Worm (Caenorhabditis elegans): ENCODE measurements around the gene F55A11.4.
A peak's percentile ranks its signal among the peaks of the same experiment; 100 is the strongest.

F55A11.4 gene

ce11 chrV:11773420-11773819 lies 3.2 kb downstream of the F55A11.4 start, which contains the start of gene bus-18:
Gene bus-18, plus strand, starts transcription at chrV:11773720.
- TF ChIP-seq ref-2 (tag; optimal IDR thresholded peaks at IDR 0.05) (no peak), syd-9 (tag; optimal IDR thresholded peaks at IDR 0.05) (no peak), K02D7.2 (tag; optimal IDR thresholded peaks at IDR 0.05) (no peak), gmeb-2 (tag; optimal IDR thresholded peaks at IDR 0.05) (no peak), ceh-2 (tag; optimal IDR thresholded peaks at IDR 0.05) (no peak), hlh-13 (GFP tag; optimal IDR thresholded peaks at IDR 0.05) (no peak), dmd-4 (tag; optimal IDR thresholded peaks at IDR 0.05; ENCODE audit: borderline replicate concordance) (no peak), pag-3 (tag; optimal IDR thresholded peaks at IDR 0.05; ENCODE audit: borderline replicate concordance) (no peak), ceh-48 (tag; optimal IDR thresholded peaks at IDR 0.05) (no peak), elt-4 (tag; optimal IDR thresholded peaks at IDR 0.05) (no peak), ceh-31 (tag; optimal IDR thresholded peaks at IDR 0.05) (no peak), zip-5 (tag; optimal IDR thresholded peaks at IDR 0.05) (no peak), pqm-1 (tag; optimal IDR thresholded peaks at IDR 0.05) (no peak), pha-2 (tag; optimal IDR thresholded peaks at IDR 0.05) (no peak), C38D4.7 (GFP tag; optimal IDR thresholded peaks at IDR 0.05) (no peak), pat-9 (tag; optimal IDR thresholded peaks at IDR 0.05) (no peak), ceh-9 (tag; optimal IDR thresholded peaks at IDR 0.05) (no peak), sdc-2 (tag; optimal IDR thresholded peaks at IDR 0.05) (no peak), K09A11.1 (tag; optimal IDR thresholded peaks at IDR 0.05; ENCODE audit: insufficient read depth) (no peak), dve-1 (tag; optimal IDR thresholded peaks at IDR 0.05) (no peak)

ce11 chrV:11773934-11774333 lies 3.7 kb downstream of the F55A11.4 start:
- TF ChIP-seq ceh-18 (tag; optimal IDR thresholded peaks at IDR 0.05) (no peak), lin-11 (tag; optimal IDR thresholded peaks at IDR 0.05) (no peak), ceh-14 (tag; optimal IDR thresholded peaks at IDR 0.05) (no peak), ceh-30 (tag; optimal IDR thresholded peaks at IDR 0.05) (no peak), hlh-6 (tag; optimal IDR thresholded peaks at IDR 0.05) (no peak), ceh-9 (tag; optimal IDR thresholded peaks at IDR 0.05) (no peak), pha-4 (tag; optimal IDR thresholded peaks at IDR 0.05) (no peak), ceh-48 (tag; optimal IDR thresholded peaks at IDR 0.05) (no peak), dmd-4 (tag; optimal IDR thresholded peaks at IDR 0.05; ENCODE audit: borderline replicate concordance) (no peak), ceh-6 (GFP tag; optimal IDR thresholded peaks at IDR 0.05) (no peak), sdc-2 (tag; optimal IDR thresholded peaks at IDR 0.05) (no peak), eyg-1 (tag; optimal IDR thresholded peaks at IDR 0.05) (no peak), K09A11.1 (tag; optimal IDR thresholded peaks at IDR 0.05; ENCODE audit: insufficient read depth) (no peak), gmeb-2 (tag; optimal IDR thresholded peaks at IDR 0.05) (no peak), elt-2 (tag; optimal IDR thresholded peaks at IDR 0.05) (no peak), che-1 (tag; optimal IDR thresholded peaks at IDR 0.05) (no peak), unc-3 (GFP tag; conservative IDR thresholded peaks at IDR 0.05) (no peak), unc-3 (tag; optimal IDR thresholded peaks at IDR 0.05) (no peak), ceh-19 (GFP tag; optimal IDR thresholded peaks at IDR 0.05) (no peak), pqm-1 (tag; optimal IDR thresholded peaks at IDR 0.05) (no peak), ets-4 (tag; optimal IDR thresholded peaks at IDR 0.05) (no peak)

- no peak for TF ChIP-seq lin-11 (tag; optimal IDR thresholded peaks at IDR 0.05)
- TF ChIP-seq unc-3 (GFP tag; conservative IDR thresholded peaks at IDR 0.05), result no peak
- TF ChIP-seq unc-3 (tag; optimal IDR thresholded peaks at IDR 0.05), result no peak
Measured at ce11 chrV:11776538-11776937, 6.3 kb downstream of the F55A11.4 start, which contains the start of gene F55A11.6. Gene F55A11.6, plus strand, starts transcription at chrV:11776838.

ce11 chrV:11777846-11778245 lies 7.6 kb downstream of the F55A11.4 start:
- peak; percentile 12 for TF ChIP-seq ceh-18 (tag; optimal IDR thresholded peaks at IDR 0.05)
- no peak for TF ChIP-seq ceh-19 (GFP tag; optimal IDR thresholded peaks at IDR 0.05)

ce11 chrV:11779310-11779709 lies 9.0 kb downstream of the F55A11.4 start:
- TF ChIP-seq ceh-9 (tag; optimal IDR thresholded peaks at IDR 0.05), result no peak
- TF ChIP-seq C08G9.2 (tag; optimal IDR thresholded peaks at IDR 0.05), result no peak
- no peak for TF ChIP-seq sox-2 (GFP tag; IDR thresholded peaks at IDR 0.05)
- TF ChIP-seq nhr-232 (tag; optimal IDR thresholded peaks at IDR 0.05), result no peak
- TF ChIP-seq pha-2 (tag; optimal IDR thresholded peaks at IDR 0.05), result no peak
- TF ChIP-seq tbx-7 (tag; optimal IDR thresholded peaks at IDR 0.05), result no peak
- TF ChIP-seq ahr-1 (tag; optimal IDR thresholded peaks at IDR 0.05), result no peak
- no peak for TF ChIP-seq ceh-18 (tag; optimal IDR thresholded peaks at IDR 0.05)
- TF ChIP-seq ets-4 (tag; optimal IDR thresholded peaks at IDR 0.05), result no peak
- TF ChIP-seq K02D7.2 (tag; optimal IDR thresholded peaks at IDR 0.05), result no peak
- TF ChIP-seq pqm-1 (tag; optimal IDR thresholded peaks at IDR 0.05), result no peak
- TF ChIP-seq ceh-45 (GFP tag; IDR thresholded peaks at IDR 0.05), result no peak
- no peak for TF ChIP-seq ama-1 (optimal IDR thresholded peaks at IDR 0.05)
- no peak for TF ChIP-seq T23F11.4 (GFP tag; optimal IDR thresholded peaks at IDR 0.05)
- no peak for TF ChIP-seq F13H6.1 (tag; optimal IDR thresholded peaks at IDR 0.05)
- no peak for TF ChIP-seq rnt-1 (tag; optimal IDR thresholded peaks at IDR 0.05)
- no peak for TF ChIP-seq Y22D7AL.16 (tag; optimal IDR thresholded peaks at IDR 0.05)
- no peak for TF ChIP-seq eyg-1 (tag; optimal IDR thresholded peaks at IDR 0.05)

Measured in whole organism, late embryonic.